Worm (Caenorhabditis elegans): ENCODE measurements around the gene F56D6.8.

- TF ChIP-seq dmd-9 (GFP tag; IDR thresholded peaks at IDR 0.05) (no peak), ztf-11 (tag; optimal IDR thresholded peaks at IDR 0.05) (no peak), tra-1 (GFP tag; IDR thresholded peaks at IDR 0.05) (no peak), pqm-1 (tag; optimal IDR thresholded peaks at IDR 0.05) (no peak), madf-5 (GFP tag; IDR thresholded peaks at IDR 0.05) (no peak)
Measured at ce11 chrIV:3848985-3849384, 45.2 kb downstream of the F56D6.8 start.

Data from whole organism, L4 larva.